Fruit fly (Drosophila melanogaster): ENCODE data around the gene Cyp6d5.

Cyp6d5 gene

dm6 chr3R:14012478-14013146 lies 16.4 kb upstream of the Cyp6d5 start (continued):
- TF ChIP-seq schlank (tag; optimal IDR thresholded peaks at IDR 0.05) (peak; percentile 52), CG7839 (tag; optimal IDR thresholded peaks at IDR 0.05) (peak; percentile 96), CG8944 (GFP tag; optimal IDR thresholded peaks at IDR 0.05) (peak; percentile 79), CG15073 (GFP tag; optimal IDR thresholded peaks at IDR 0.05) (no peak), ken (GFP tag; IDR thresholded peaks at IDR 0.05) (peak; percentile 94), jing (GFP tag; optimal IDR thresholded peaks at IDR 0.05) (peak; percentile 70), cg (GFP tag; optimal IDR thresholded peaks at IDR 0.05) (no peak), CG42726 (GFP tag; IDR thresholded peaks at IDR 0.05; ENCODE audit: partially characterized antibody) (no peak), Fer2 (tag; optimal IDR thresholded peaks at IDR 0.05) (peak; percentile 56), ara (GFP tag; IDR thresholded peaks at IDR 0.05) (peak; percentile 98), kay (GFP tag; optimal IDR thresholded peaks at IDR 0.05) (peak; percentile 86), CG18262 (tag; optimal IDR thresholded peaks at IDR 0.05) (peak; percentile 94), bab2 (GFP tag; optimal IDR thresholded peaks at IDR 0.05) (peak; percentile 94), tup (GFP tag; optimal IDR thresholded peaks at IDR 0.05) (peak; percentile 34), CG6689 (GFP tag; IDR thresholded peaks at IDR 0.05) (peak; percentile 97), caup (GFP tag; optimal IDR thresholded peaks at IDR 0.05; ENCODE audit: severe bottlenecking) (peak; percentile 80), Gsc (GFP tag; IDR thresholded peaks at IDR 0.05) (no peak; the same call in 1 of the 2 replicates), tx (GFP tag; optimal IDR thresholded peaks at IDR 0.05) (peak; percentile 76), CG15479 (GFP tag; optimal IDR thresholded peaks at IDR 0.05) (no peak), pnt (GFP tag; optimal IDR thresholded peaks at IDR 0.05) (peak; percentile 84), Sry-β (GFP tag; optimal IDR thresholded peaks at IDR 0.05) (peak; percentile 43), CG8765 (GFP tag; IDR thresholded peaks at IDR 0.05) (peak; percentile 93), gfzf (GFP tag; optimal IDR thresholded peaks at IDR 0.05) (no peak), CG7786 (GFP tag; optimal IDR thresholded peaks at IDR 0.05) (peak; percentile 67), CG11085 (GFP tag; IDR thresholded peaks at IDR 0.05) (peak; percentile 86), dan (GFP tag; IDR thresholded peaks at IDR 0.05) (peak; percentile 92), zf30C (GFP tag; optimal IDR thresholded peaks at IDR 0.05) (no peak), CoRest (tag; optimal IDR thresholded peaks at IDR 0.05) (peak; percentile 80), row (GFP tag; IDR thresholded peaks at IDR 0.05) (peak; percentile 94), h (optimal IDR thresholded peaks at IDR 0.05) (no peak), E2f2 (GFP tag; IDR thresholded peaks at IDR 0.05) (peak; percentile 77), MESR4 (GFP tag; optimal IDR thresholded peaks at IDR 0.05) (peak; percentile 6), CG4360 (GFP tag; IDR thresholded peaks at IDR 0.05) (peak; percentile 85), sima (GFP tag; optimal IDR thresholded peaks at IDR 0.05) (no peak), YL-1 (GFP tag; optimal IDR thresholded peaks at IDR 0.05) (peak; percentile 12), HLH54F (GFP tag; optimal IDR thresholded peaks at IDR 0.05) (peak; percentile 43), stc (GFP tag; IDR thresholded peaks at IDR 0.05) (peak; percentile 93), HLH3B (GFP tag; IDR thresholded peaks at IDR 0.05) (peak; percentile 95), CkIIα-i1 (GFP tag; IDR thresholded peaks at IDR 0.05) (peak; percentile 60; the same call in 1 of the 2 replicates), CG3281 (GFP tag; optimal IDR thresholded peaks at IDR 0.05) (peak; percentile 86), GATAe (GFP tag; conservative IDR thresholded peaks at IDR 0.05) (peak; percentile 81), CG6813 (GFP tag; optimal IDR thresholded peaks at IDR 0.05) (peak; percentile 94), CG12769 (tag; optimal IDR thresholded peaks at IDR 0.05) (peak; percentile 89), CG15601 (tag; optimal IDR thresholded peaks at IDR 0.05) (peak; percentile 33), C15 (GFP tag; IDR thresholded peaks at IDR 0.05) (peak; percentile 92), Ravus (GFP tag; IDR thresholded peaks at IDR 0.05) (peak; percentile 74), mirr (GFP tag; optimal IDR thresholded peaks at IDR 0.05) (peak; percentile 37), CG11696 (GFP tag; IDR thresholded peaks at IDR 0.05) (peak; percentile 92), pum (GFP tag; optimal IDR thresholded peaks at IDR 0.05) (peak; percentile 84), tio (GFP tag; optimal IDR thresholded peaks at IDR 0.05) (peak; percentile 69)

Data from whole organism, embryonic.